Fruit fly (Drosophila melanogaster): ENCODE results near the gene Sry-beta.

Sry-beta gene

DNA sequence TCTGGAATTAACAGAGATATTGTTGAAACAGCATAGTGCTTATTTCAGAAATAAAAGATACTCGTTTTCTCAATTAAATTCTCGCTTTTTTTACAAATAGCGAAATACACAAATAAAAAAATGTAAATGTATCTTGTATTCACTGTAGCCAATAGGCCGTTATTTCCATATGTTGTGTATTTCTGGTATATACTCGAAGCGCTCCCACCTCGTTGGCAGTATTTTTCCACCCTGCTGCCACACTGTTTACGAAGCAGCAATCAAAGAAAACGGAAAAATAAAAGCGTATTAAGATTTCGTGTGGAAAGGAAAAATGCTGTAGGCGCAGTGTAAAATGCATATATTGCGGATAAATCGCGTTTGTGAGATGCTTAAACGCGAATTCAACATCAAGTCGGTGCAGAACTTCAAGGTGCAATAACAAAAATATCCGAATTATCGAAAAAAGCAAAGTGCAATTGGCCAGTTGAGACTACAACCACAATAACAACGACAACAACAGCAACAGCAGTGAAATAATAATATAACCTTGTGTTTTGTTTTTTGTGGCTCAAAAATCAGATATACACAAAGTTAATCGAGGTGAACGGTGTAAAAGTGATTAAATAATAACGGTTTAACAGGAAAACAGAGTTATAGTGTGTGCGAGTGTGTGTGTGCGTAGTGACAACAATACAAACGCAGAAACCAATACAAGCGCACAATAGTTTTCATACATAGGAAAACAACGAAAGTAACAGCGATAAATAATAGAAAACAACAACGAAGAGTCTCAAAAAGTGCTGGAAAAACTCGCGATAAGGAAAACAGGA lies 18.7 kb downstream of the Sry-beta start, which contains the start of gene sima (continued):
- TF ChIP-seq CoRest (tag; optimal IDR thresholded peaks at IDR 0.05) (peak; percentile 46), CG18619 (GFP tag; optimal IDR thresholded peaks at IDR 0.05) (no peak), lilli (GFP tag; optimal IDR thresholded peaks at IDR 0.05) (peak; percentile 66), fd64A (GFP tag; optimal IDR thresholded peaks at IDR 0.05) (no peak), ab (GFP tag; optimal IDR thresholded peaks at IDR 0.05) (no peak), ci (GFP tag; IDR thresholded peaks at IDR 0.05) (peak; percentile 32; the same call in 1 of the 3 replicates), CG43689 (GFP tag; IDR thresholded peaks at IDR 0.05) (no peak), esg (GFP tag; conservative IDR thresholded peaks at IDR 0.05) (no peak), CG14710 (tag; optimal IDR thresholded peaks at IDR 0.05) (peak; percentile 51), H2.0 (GFP tag; IDR thresholded peaks at IDR 0.05) (no peak; the same call in 1 of the 2 replicates), Bdp1 (GFP tag; optimal IDR thresholded peaks at IDR 0.05) (no peak), crp (GFP tag; optimal IDR thresholded peaks at IDR 0.05) (peak in 1 of 2 experiments; percentile 64), repo (GFP tag; optimal IDR thresholded peaks at IDR 0.05) (no peak), sqz (GFP tag; optimal IDR thresholded peaks at IDR 0.05) (peak; percentile 19), CG4854 (GFP tag; optimal IDR thresholded peaks at IDR 0.05) (no peak), CG32767 (GFP tag; IDR thresholded peaks at IDR 0.05) (no peak), kah (GFP tag; optimal IDR thresholded peaks at IDR 0.05) (no peak), CkIIα-i1 (GFP tag; IDR thresholded peaks at IDR 0.05) (no peak), CG7839 (tag; optimal IDR thresholded peaks at IDR 0.05) (peak; percentile 47), CG1832 (GFP tag; optimal IDR thresholded peaks at IDR 0.05) (no peak), CG2712 (tag; optimal IDR thresholded peaks at IDR 0.05) (peak; percentile 54), kni (GFP tag; optimal IDR thresholded peaks at IDR 0.05) (no peak), CG1792 (GFP tag; optimal IDR thresholded peaks at IDR 0.05) (peak; percentile 22), Ets65A (GFP tag) (peak; percentile 86), chinmo (GFP tag; IDR thresholded peaks at IDR 0.05; ENCODE audit: partially characterized antibody) (peak; percentile 87; the same call in 2 of the 4 replicates), gfzf (GFP tag; optimal IDR thresholded peaks at IDR 0.05) (peak; percentile 96), p53 (GFP tag; optimal IDR thresholded peaks at IDR 0.05) (peak; percentile 27), br (optimal IDR thresholded peaks at IDR 0.05) (no peak), CG4328 (GFP tag; optimal IDR thresholded peaks at IDR 0.05) (no peak), stc (GFP tag; IDR thresholded peaks at IDR 0.05) (0 out of 2 replicates have a peak, but pooled peaks have one; percentile 17), CG8290 (GFP tag; optimal IDR thresholded peaks at IDR 0.05) (no peak), CG8290 (tag; optimal IDR thresholded peaks at IDR 0.05) (peak in 1 of 2 experiments; percentile 66), Bgb (GFP tag; IDR thresholded peaks at IDR 0.05; ENCODE audit: partially characterized antibody) (peak; percentile 31), pros (GFP tag; optimal IDR thresholded peaks at IDR 0.05) (no peak), CG1233 (GFP tag; optimal IDR thresholded peaks at IDR 0.05) (no peak), CG14860 (GFP tag; IDR thresholded peaks at IDR 0.05; ENCODE audit: partially characterized antibody) (no peak), sd (tag; optimal IDR thresholded peaks at IDR 0.05) (no peak), dmrt11E (tag; optimal IDR thresholded peaks at IDR 0.05) (no peak), CG12155 (GFP tag; optimal IDR thresholded peaks at IDR 0.05) (peak; percentile 41), PHDP (tag; optimal IDR thresholded peaks at IDR 0.05) (no peak), CG2202 (tag; optimal IDR thresholded peaks at IDR 0.05) (no peak), Tbp (GFP tag; optimal IDR thresholded peaks at IDR 0.05) (no peak), cg (GFP tag; optimal IDR thresholded peaks at IDR 0.05) (peak; percentile 88), CG13123 (GFP tag; optimal IDR thresholded peaks at IDR 0.05) (no peak), HmgD (GFP tag; optimal IDR thresholded peaks at IDR 0.05) (no peak), sug (tag; optimal IDR thresholded peaks at IDR 0.05) (peak; percentile 32), lov (optimal IDR thresholded peaks at IDR 0.05) (no peak), lov (GFP tag; IDR thresholded peaks at IDR 0.05) (no peak), dysf (GFP tag; IDR thresholded peaks at IDR 0.05) (no peak), CG7357 (GFP tag; IDR thresholded peaks at IDR 0.05) (no peak)

Data from whole organism, embryonic.